Fruit fly (Drosophila melanogaster) whole organism, pupa: ENCODE measurements around the gene MESR6.

ENCODE experiments used
- CG12605 ChIP-seq: fragments of 200-800 bp; sonication (Bioruptor generic); IDR thresholded peaks from 2 replicates; pipeline ENCODE4 v1.3.6; 2022; ENCODE audit warnings: missing biosample characterization, missing genetic modification characterization
- CG13204 ChIP-seq: fragments of 200-800 bp; sonication (Bioruptor generic); optimal IDR thresholded peaks from 2 replicates; lab custom pipeline; 2018; ENCODE audit warnings: missing biosample characterization, mild to moderate bottlenecking, missing genetic modification characterization, moderate library complexity
- CG14655 ChIP-seq: fragments of 200-800 bp; sonication (Bioruptor generic); optimal IDR thresholded peaks from 3 replicates; lab custom pipeline; 2017; ENCODE audit warnings: mild to moderate bottlenecking, missing biosample characterization, missing genetic modification reagents, missing genetic modification characterization
- CG4496 ChIP-seq: fragments of 200-800 bp; sonication (Bioruptor generic); IDR thresholded peaks from 3 replicates; pipeline ENCODE4 v1.3.6; 2022; ENCODE audit warnings: missing biosample characterization, missing genetic modification characterization
- CG8301 ChIP-seq: fragments of 200-800 bp; sonication (Bioruptor generic); optimal IDR thresholded peaks from 2 replicates; lab custom pipeline; 2018; ENCODE audit warnings: missing biosample characterization, mild to moderate bottlenecking, missing genetic modification characterization
- Pif1B ChIP-seq: fragments of 200-800 bp; sonication (Bioruptor generic); optimal IDR thresholded peaks from 3 replicates; lab custom pipeline; 2016; ENCODE audit warnings: missing biosample characterization, missing genetic modification characterization

DNA sequence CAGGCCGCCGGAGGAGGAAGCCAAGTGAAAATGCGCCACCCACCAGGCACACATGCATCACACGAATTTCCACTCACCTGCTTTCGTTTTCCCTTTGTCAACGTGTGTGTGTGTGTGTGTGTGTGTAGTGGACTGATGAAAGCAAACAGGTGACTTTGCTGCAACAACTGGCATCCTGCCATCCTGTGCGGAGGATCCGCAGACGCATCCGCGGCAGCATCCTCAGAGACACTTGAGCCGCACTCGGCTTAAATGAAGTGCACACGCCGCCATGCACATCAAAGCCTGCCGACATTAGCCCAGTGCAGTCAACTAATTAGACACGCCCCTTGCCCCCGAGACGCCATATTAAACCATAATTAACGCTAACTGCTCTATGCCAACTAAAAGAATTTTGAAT lies 33.6 kb upstream of the MESR6 start:
- no peak for TF ChIP-seq CG14655
- no peak for TF ChIP-seq CG12605 (GFP tag; lab: Robert Waterston, UW)
- TF ChIP-seq CG8301 (tag; lab: Kevin White, UChicago): no peak
- TF ChIP-seq CG4496 (GFP tag; lab: Robert Waterston, UW): 0 out of 3 replicates have a peak, but pooled peaks have one; percentile 10
- TF ChIP-seq Pif1B (GFP tag; lab: Kevin White, UChicago): no peak
- TF ChIP-seq CG13204 (GFP tag; lab: Kevin White, UChicago): no peak
